Fruit fly (Drosophila melanogaster) whole organism, prepupa: ENCODE measurements around the gene CG34273.

Source experiments
- Blimp-1 ChIP-seq: fragments of 200-800 bp; sonication (Bioruptor generic); optimal IDR thresholded peaks from 3 replicates; lab custom pipeline; 2017; ENCODE audit warnings: missing biosample characterization, missing genetic modification characterization, mild to moderate bottlenecking, moderate library complexity, missing genetic modification reagents
- CG10631 ChIP-seq: fragments of 200-800 bp; sonication (Bioruptor generic); optimal IDR thresholded peaks from 2 replicates; lab custom pipeline; 2016; ENCODE audit warnings: missing biosample characterization, missing genetic modification characterization
- CG11294 ChIP-seq: fragments of 200-800 bp; sonication (Bioruptor generic); IDR thresholded peaks from 2 replicates; pipeline ENCODE4 v1.3.6; 2022; ENCODE audit warnings: missing biosample characterization, missing genetic modification characterization
- CG11762 ChIP-seq: fragments of 200-800 bp; sonication (Bioruptor generic); optimal IDR thresholded peaks from 3 replicates; lab custom pipeline; 2016; ENCODE audit warnings: missing biosample characterization, missing genetic modification characterization; ENCODE audit not compliant: insufficient read depth
- CG15336 ChIP-seq: fragments of 200-800 bp; sonication (Bioruptor generic); IDR thresholded peaks from 2 replicates; pipeline ENCODE4 v1.3.6; 2022; ENCODE audit warnings: missing biosample characterization, missing genetic modification characterization
- CG16779 ChIP-seq: fragments of 200-800 bp; sonication (Bioruptor generic); optimal IDR thresholded peaks from 3 replicates; lab custom pipeline; 2017; ENCODE audit warnings: missing biosample characterization, mild to moderate bottlenecking, missing genetic modification characterization
- CG31627 ChIP-seq: fragments of 200-800 bp; sonication (Bioruptor generic); optimal IDR thresholded peaks from 3 replicates; lab custom pipeline; 2016; ENCODE audit warnings: missing biosample characterization, missing genetic modification characterization
- CG32006 ChIP-seq: fragments of 200-800 bp; sonication (Bioruptor generic); optimal IDR thresholded peaks from 3 replicates; lab custom pipeline; 2017; ENCODE audit warnings: missing biosample characterization, mild to moderate bottlenecking, missing genetic modification characterization
- CG34406 ChIP-seq: fragments of 200-800 bp; sonication (Bioruptor generic); optimal IDR thresholded peaks from 3 replicates; lab custom pipeline; 2016; ENCODE audit warnings: missing biosample characterization, missing genetic modification characterization
- CG3919 ChIP-seq: fragments of 200-800 bp; sonication (Bioruptor generic); optimal IDR thresholded peaks from 3 replicates; lab custom pipeline; 2016; ENCODE audit warnings: missing biosample characterization, missing genetic modification characterization
- CG4318 ChIP-seq: fragments of 200-800 bp; sonication (Bioruptor generic); optimal IDR thresholded peaks from 3 replicates; lab custom pipeline; 2017; ENCODE audit warnings: missing biosample characterization, mild to moderate bottlenecking, missing genetic modification characterization
- CG6276 ChIP-seq: fragments of 200-800 bp; sonication (Bioruptor generic); optimal IDR thresholded peaks from 2 replicates; lab custom pipeline; 2017; ENCODE audit warnings: missing biosample characterization, mild to moderate bottlenecking, missing genetic modification characterization
- CG6792 ChIP-seq: fragments of 200-800 bp; sonication (Bioruptor generic); optimal IDR thresholded peaks from 3 replicates; lab custom pipeline; 2016; ENCODE audit warnings: missing biosample characterization, missing genetic modification characterization
- CG8119 ChIP-seq: fragments of 200-800 bp; sonication (Bioruptor generic); IDR thresholded peaks from 3 replicates; pipeline ENCODE4 v1.3.6; 2022; ENCODE audit warnings: missing biosample characterization, missing genetic modification characterization
- CG8319 ChIP-seq: fragments of 200-800 bp; sonication (Bioruptor generic); optimal IDR thresholded peaks from 3 replicates; lab custom pipeline; 2016; ENCODE audit warnings: missing biosample characterization, missing genetic modification characterization
- Eip75B ChIP-seq: fragments of 200-800 bp; sonication (Bioruptor generic); optimal IDR thresholded peaks from 3 replicates; lab custom pipeline; 2016; ENCODE audit warnings: missing biosample characterization, missing genetic modification characterization
- Eip78C ChIP-seq: fragments of 200-800 bp; sonication (Bioruptor generic); peaks from one replicate; lab custom pipeline; 2016; ENCODE audit warnings: missing biosample characterization, missing genetic modification characterization
- Ets21C ChIP-seq: fragments of 200-800 bp; sonication (Bioruptor generic); optimal IDR thresholded peaks from 3 replicates; lab custom pipeline; 2016; ENCODE audit warnings: missing biosample characterization, missing genetic modification characterization
- Gug ChIP-seq: fragments of 200-800 bp; sonication (Bioruptor generic); IDR thresholded peaks from 2 replicates; pipeline ENCODE4 v1.3.6; 2022; ENCODE audit warnings: missing biosample characterization, missing genetic modification characterization
- Hr39 ChIP-seq: fragments of 200-800 bp; sonication (Bioruptor generic); optimal IDR thresholded peaks from 2 replicates; lab custom pipeline; 2016; ENCODE audit warnings: missing biosample characterization, missing genetic modification characterization
- Lpt ChIP-seq: fragments of 200-800 bp; sonication (Bioruptor generic); optimal IDR thresholded peaks from 3 replicates; lab custom pipeline; 2016; ENCODE audit warnings: missing biosample characterization, missing genetic modification characterization
- Met ChIP-seq: fragments of 200-800 bp; sonication (Bioruptor generic); optimal IDR thresholded peaks from 3 replicates; lab custom pipeline; 2016; ENCODE audit warnings: missing biosample characterization, missing genetic modification characterization
- Sox102F ChIP-seq: fragments of 200-800 bp; sonication (Bioruptor generic); optimal IDR thresholded peaks from 2 replicates; lab custom pipeline; 2016; ENCODE audit warnings: missing biosample characterization, mild to moderate bottlenecking, missing genetic modification characterization
- Sox14 ChIP-seq: fragments of 200-800 bp; sonication (Bioruptor generic); optimal IDR thresholded peaks from 3 replicates; lab custom pipeline; 2016; ENCODE audit warnings: missing biosample characterization, missing genetic modification characterization
- acj6 ChIP-seq: fragments of 200-800 bp; sonication (Bioruptor generic); optimal IDR thresholded peaks from 3 replicates; lab custom pipeline; 2016; ENCODE audit warnings: missing biosample characterization, missing genetic modification characterization
- cyc ChIP-seq: fragments of 200-800 bp; sonication (Bioruptor generic); optimal IDR thresholded peaks from 3 replicates; lab custom pipeline; 2016; ENCODE audit warnings: missing biosample characterization, missing genetic modification characterization
- dsx ChIP-seq: fragments of 200-800 bp; optimal IDR thresholded peaks from 3 replicates; lab custom pipeline; 2019; ENCODE audit warnings: missing biosample characterization, mild to moderate bottlenecking, missing genetic modification characterization, moderate library complexity; ENCODE audit not compliant: poor library complexity, severe bottlenecking
- eg ChIP-seq: fragments of 200-800 bp; sonication (Bioruptor generic); IDR thresholded peaks from 3 replicates; pipeline ENCODE4 v1.3.6; 2022; ENCODE audit warnings: missing biosample characterization, missing genetic modification characterization
- esn ChIP-seq: fragments of 200-800 bp; sonication (Bioruptor generic); optimal IDR thresholded peaks from 2 replicates; lab custom pipeline; 2016; ENCODE audit warnings: missing biosample characterization, mild to moderate bottlenecking, missing genetic modification characterization, moderate library complexity
- fd59A ChIP-seq: fragments of 200-800 bp; sonication (Bioruptor generic); optimal IDR thresholded peaks from 2 replicates; lab custom pipeline; 2017; ENCODE audit warnings: missing biosample characterization, mild to moderate bottlenecking, missing genetic modification characterization, missing genetic modification reagents
- fkh ChIP-seq: fragments of 200-800 bp; sonication (Bioruptor generic); optimal IDR thresholded peaks from 3 replicates; lab custom pipeline; 2017; ENCODE audit warnings: missing biosample characterization, mild to moderate bottlenecking, missing genetic modification characterization, moderate library complexity
- lz ChIP-seq: fragments of 200-800 bp; sonication (Bioruptor generic); optimal IDR thresholded peaks from 3 replicates; lab custom pipeline; 2016; ENCODE audit warnings: missing biosample characterization, missing genetic modification characterization
- pdm3 ChIP-seq: fragments of 200-800 bp; sonication (Bioruptor generic); optimal IDR thresholded peaks from 3 replicates; lab custom pipeline; 2016; ENCODE audit warnings: missing biosample characterization, missing genetic modification characterization
- salr ChIP-seq, 2 experiments: fragments of 200-800 bp; sonication (Bioruptor generic); optimal IDR thresholded peaks; 3 replicates each; lab custom pipeline; 2016 to 2018; ENCODE audit warnings: missing biosample characterization in 2 of 2, missing genetic modification characterization in 2 of 2, mild to moderate bottlenecking in 1 of 2
- ss ChIP-seq, 2 experiments: fragments of 200-800 bp; sonication (Bioruptor generic); optimal IDR thresholded peaks; 2 replicates in 1 of 2; 3 replicates in 1 of 2; lab custom pipeline; 2017 to 2018; ENCODE audit warnings: mild to moderate bottlenecking in 2 of 2, missing biosample characterization in 2 of 2, missing genetic modification characterization in 2 of 2, moderate library complexity in 1 of 2
- svp ChIP-seq: fragments of 200-800 bp; sonication (Bioruptor generic); peaks from one replicate; lab custom pipeline; 2016; ENCODE audit warnings: missing biosample characterization, missing genetic modification characterization
- topi ChIP-seq: fragments of 200-800 bp; sonication (Bioruptor generic); optimal IDR thresholded peaks from 3 replicates; lab custom pipeline; 2016; ENCODE audit warnings: missing biosample characterization, missing genetic modification characterization
- vri ChIP-seq: fragments of 200-800 bp; sonication (Bioruptor generic); optimal IDR thresholded peaks from 3 replicates; lab custom pipeline; 2016; ENCODE audit warnings: missing biosample characterization, mild to moderate bottlenecking, missing genetic modification characterization

Gene CG34273

DNA sequence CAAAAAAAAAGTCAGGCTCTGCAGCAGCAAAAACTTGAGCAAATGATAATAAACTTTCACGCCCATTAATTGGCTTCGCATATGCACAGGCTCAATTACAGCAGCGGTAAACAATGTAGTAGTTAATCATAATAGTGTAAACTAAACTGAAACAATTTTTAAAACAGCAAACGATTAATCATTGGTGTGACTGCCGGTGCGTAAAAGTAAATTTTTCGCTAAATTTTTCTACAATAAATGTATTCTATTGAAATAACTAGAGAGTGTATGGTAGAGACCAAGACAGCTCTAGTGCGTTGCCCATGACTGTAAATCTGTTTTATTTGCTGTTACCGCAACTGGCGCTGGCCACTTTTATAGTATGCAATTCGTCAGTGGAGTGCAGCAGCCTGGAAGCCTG is 18.8 kb upstream of the CG34273 start (continued):
- TF ChIP-seq ss (GFP tag; optimal IDR thresholded peaks at IDR 0.05; lab: Kevin White, UChicago) (peak; percentile 3 to 16), Eip75B (GFP tag; lab: Kevin White, UChicago) (peak; percentile 71), fd59A (GFP tag; lab: Kevin White, UChicago) (peak; percentile 38), CG3919 (GFP tag; lab: Kevin White, UChicago) (peak; percentile 59), Sox102F (GFP tag; lab: Kevin White, UChicago) (peak; percentile 72), CG31627 (GFP tag; lab: Kevin White, UChicago) (peak; percentile 54), pdm3 (GFP tag; lab: Kevin White, UChicago) (peak; percentile 80), Eip78C (GFP tag; lab: Kevin White, UChicago) (peak; percentile 97), CG34406 (peak; percentile 74), topi (GFP tag; lab: Kevin White, UChicago) (peak; percentile 44), Met (GFP tag; lab: Kevin White, UChicago) (peak; percentile 66), salr (GFP tag; optimal IDR thresholded peaks at IDR 0.05; lab: Kevin White, UChicago) (peak in 1 of 2 experiments; percentile 36), svp (GFP tag; lab: Kevin White, UChicago) (peak; percentile 86), CG6792 (GFP tag; lab: Kevin White, UChicago) (peak; percentile 82), CG6276 (GFP tag; lab: Kevin White, UChicago) (peak; percentile 75), fkh (GFP tag; lab: Kevin White, UChicago) (no peak), CG4318 (GFP tag; lab: Kevin White, UChicago) (peak; percentile 61), eg (peak; percentile 78), CG11762 (GFP tag; lab: Kevin White, UChicago) (peak; percentile 50), lz (GFP tag; lab: Kevin White, UChicago) (peak; percentile 68), CG10631 (GFP tag; lab: Kevin White, UChicago) (peak; percentile 57), CG8119 (GFP tag; lab: Robert Waterston, UW) (peak; percentile 83), Blimp-1 (GFP tag; lab: Kevin White, UChicago) (no peak), Lpt (peak; percentile 11), Ets21C (peak; percentile 41), acj6 (GFP tag; lab: Kevin White, UChicago) (peak; percentile 79), cyc (GFP tag; lab: Kevin White, UChicago) (peak; percentile 1), Gug (GFP tag; lab: Robert Waterston, UW) (no peak), CG16779 (tag; lab: Kevin White, UChicago) (peak; percentile 48), vri (GFP tag; lab: Kevin White, UChicago) (no peak)

DNA sequence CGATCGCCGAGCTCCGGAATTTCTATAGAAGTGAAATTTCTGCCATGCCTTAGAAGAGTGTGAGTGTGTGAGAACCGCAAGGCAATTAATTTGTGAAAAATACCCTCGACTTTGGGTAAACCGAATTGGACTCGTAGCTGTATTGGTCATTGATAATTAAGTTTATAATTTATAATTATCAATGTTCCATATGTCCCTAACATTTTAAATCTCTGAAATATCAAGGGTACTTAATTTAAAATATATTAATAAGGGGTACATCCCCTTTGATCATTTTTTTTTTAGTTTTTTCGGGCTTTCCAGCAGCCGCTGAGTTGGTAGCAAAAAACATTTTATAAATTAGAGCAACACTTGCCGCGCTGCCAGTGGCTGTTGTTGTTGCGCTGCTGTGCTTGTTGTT is 11.7 kb upstream of the CG34273 start:
- no peak for TF ChIP-seq Hr39 (GFP tag; lab: Kevin White, UChicago)
- no peak for TF ChIP-seq topi (GFP tag; lab: Kevin White, UChicago)
- peak; percentile 55 for TF ChIP-seq CG32006 (GFP tag; lab: Kevin White, UChicago)
- no peak for TF ChIP-seq ss (GFP tag; optimal IDR thresholded peaks at IDR 0.05; lab: Kevin White, UChicago)
- peak; percentile 55 for TF ChIP-seq Eip78C (GFP tag; lab: Kevin White, UChicago)
- TF ChIP-seq Met (GFP tag; lab: Kevin White, UChicago) = no peak
- peak; percentile 28; the same call in 1 of the 3 replicates for TF ChIP-seq CG8119 (GFP tag; lab: Robert Waterston, UW)
- no peak for TF ChIP-seq CG11294 (GFP tag; lab: Robert Waterston, UW)
- TF ChIP-seq CG8319 (GFP tag; lab: Kevin White, UChicago) = no peak
- TF ChIP-seq Eip75B (GFP tag; lab: Kevin White, UChicago) = no peak
- TF ChIP-seq Sox14 (GFP tag; lab: Kevin White, UChicago) = no peak
- TF ChIP-seq eg = peak; percentile 52; the same call in 1 of the 3 replicates
- no peak for TF ChIP-seq pdm3 (GFP tag; lab: Kevin White, UChicago)
- TF ChIP-seq CG15336 = peak; percentile 49; the same call in 1 of the 2 replicates
- no peak for TF ChIP-seq CG10631 (GFP tag; lab: Kevin White, UChicago)
- TF ChIP-seq CG4318 (GFP tag; lab: Kevin White, UChicago) = peak; percentile 10
- no peak for TF ChIP-seq dsx (GFP tag; lab: Kevin White, UChicago)
- TF ChIP-seq esn (GFP tag; lab: Kevin White, UChicago) = no peak
- TF ChIP-seq vri (GFP tag; lab: Kevin White, UChicago) = no peak
